Worm (Caenorhabditis elegans): ENCODE data around the gene E01G6.1.

DNA sequence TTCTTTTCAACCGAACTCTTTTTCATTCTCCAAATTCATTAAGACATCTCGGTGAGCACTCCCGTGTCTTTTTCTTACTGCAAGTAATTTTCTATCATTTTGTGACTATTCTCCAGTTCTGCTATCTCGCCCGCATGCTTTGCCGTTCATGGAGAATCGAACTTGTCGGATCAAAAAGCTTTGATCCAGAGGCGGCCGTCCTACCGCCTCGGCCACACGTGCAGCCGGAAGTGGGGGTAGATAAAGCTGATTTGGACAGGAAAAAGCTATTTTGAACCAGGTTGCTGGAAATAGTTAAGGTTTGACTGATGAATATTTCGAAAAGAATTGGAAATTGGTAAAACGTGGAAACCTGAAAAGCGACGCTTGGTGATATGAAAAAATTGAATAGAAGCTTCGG lies 43.5 kb downstream of the E01G6.1 start:
- TF ChIP-seq mdl-1 (tag; optimal IDR thresholded peaks at IDR 0.05), result no peak
- no peak for TF ChIP-seq ztf-11 (tag; optimal IDR thresholded peaks at IDR 0.05)
- TF ChIP-seq grh-1 (GFP tag; IDR thresholded peaks at IDR 0.05), result no peak
- TF ChIP-seq unc-62 (GFP tag; optimal IDR thresholded peaks at IDR 0.05), result no peak
- TF ChIP-seq skn-1 (tag; optimal IDR thresholded peaks at IDR 0.05), result no peak
- TF ChIP-seq zag-1 (tag; optimal IDR thresholded peaks at IDR 0.05), result no peak
- no peak for TF ChIP-seq lin-13 (GFP tag; optimal IDR thresholded peaks at IDR 0.05)
